Worm (Caenorhabditis elegans) whole organism, L3 larva: ENCODE results near the gene K06H7.1.
A peak's percentile ranks its signal among the peaks of the same experiment; 100 is the strongest.

Source experiments
- R02D3.7 ChIP-seq: fragments of 150-350 bp; optimal IDR thresholded peaks from 2 replicates; lab custom pipeline; 2014; ENCODE audit warnings: missing biosample characterization, missing genetic modification characterization
- ZK546.5 ChIP-seq: sonication (generic microtip); optimal IDR thresholded peaks from 2 replicates; lab custom pipeline; 2017; ENCODE audit warnings: missing biosample characterization, missing genetic modification characterization
- aly-2 ChIP-seq: fragments of 150-350 bp; optimal IDR thresholded peaks from 2 replicates; lab custom pipeline; 2014; ENCODE audit warnings: missing biosample characterization, missing genetic modification characterization
- ama-1 ChIP-seq: fragments of 150-350 bp; optimal IDR thresholded peaks from 2 replicates; lab custom pipeline; 2018
- ceh-16 ChIP-seq: sonication (generic microtip); optimal IDR thresholded peaks from 2 replicates; lab custom pipeline; 2017; ENCODE audit warnings: missing biosample characterization, missing genetic modification characterization
- ceh-28 ChIP-seq: fragments of 150-350 bp; optimal IDR thresholded peaks from 2 replicates; lab custom pipeline; 2014; ENCODE audit warnings: missing biosample characterization, missing genetic modification reagents, missing genetic modification characterization
- ceh-82 ChIP-seq: fragments of 150-350 bp; optimal IDR thresholded peaks from 2 replicates; lab custom pipeline; 2014; ENCODE audit warnings: missing biosample characterization, missing genetic modification characterization
- ceh-9 ChIP-seq: sonication (generic microtip); optimal IDR thresholded peaks from 2 replicates; lab custom pipeline; 2018; ENCODE audit warnings: missing biosample characterization, missing genetic modification characterization
- daf-12 ChIP-seq: fragments of 150-350 bp; optimal IDR thresholded peaks from 2 replicates; lab custom pipeline; 2014; ENCODE audit warnings: missing biosample characterization, missing genetic modification reagents, missing genetic modification characterization
- elt-1 ChIP-seq: fragments of 150-350 bp; optimal IDR thresholded peaks from 2 replicates; lab custom pipeline; 2014; ENCODE audit warnings: missing biosample characterization, missing genetic modification characterization
- elt-2 ChIP-seq: sonication (generic microtip); optimal IDR thresholded peaks from 2 replicates; lab custom pipeline; 2016; ENCODE audit warnings: missing genetic modification reagents, mild to moderate bottlenecking, missing genetic modification characterization, missing compliant biosample characterization
- elt-3 ChIP-seq, 3 experiments: fragments of 150-350 bp in 1 of 3; sonication (generic microtip) in 2 of 3; optimal IDR thresholded peaks; 2 replicates in 2 of 3; 4 replicates in 1 of 3; lab custom pipeline; 2014 to 2017; ENCODE audit warnings: missing biosample characterization in 3 of 3, missing genetic modification characterization in 3 of 3
- fkh-10 ChIP-seq: sonication (generic microtip); optimal IDR thresholded peaks from 2 replicates; lab custom pipeline; 2017; ENCODE audit warnings: missing biosample characterization, missing genetic modification reagents, missing genetic modification characterization
- fkh-2 ChIP-seq: fragments of 150-350 bp; optimal IDR thresholded peaks from 2 replicates; lab custom pipeline; 2014; ENCODE audit warnings: missing biosample characterization, missing genetic modification reagents, missing genetic modification characterization
- hmg-11 ChIP-seq: sonication (generic microtip); optimal IDR thresholded peaks from 2 replicates; lab custom pipeline; 2016; ENCODE audit warnings: missing genetic modification characterization, missing compliant biosample characterization
- jun-1 ChIP-seq: fragments of 150-350 bp; optimal IDR thresholded peaks from 2 replicates; lab custom pipeline; 2014; ENCODE audit warnings: missing biosample characterization, missing genetic modification reagents, missing genetic modification characterization
- lin-15B ChIP-seq: fragments of 150-350 bp; optimal IDR thresholded peaks from 2 replicates; lab custom pipeline; 2014; ENCODE audit warnings: missing biosample characterization, missing genetic modification characterization
- lin-39 ChIP-seq: fragments of 150-350 bp; optimal IDR thresholded peaks from 2 replicates; lab custom pipeline; 2018; ENCODE audit warnings: missing biosample characterization, missing genetic modification reagents, missing genetic modification characterization
- lsy-12 ChIP-seq: sonication (generic microtip); optimal IDR thresholded peaks from 2 replicates; lab custom pipeline; 2016; ENCODE audit warnings: mild to moderate bottlenecking, missing genetic modification characterization, missing compliant biosample characterization
- mdl-1 ChIP-seq: fragments of 150-350 bp; optimal IDR thresholded peaks from 2 replicates; lab custom pipeline; 2014; ENCODE audit warnings: missing biosample characterization, missing genetic modification characterization
- mml-1 ChIP-seq: fragments of 150-350 bp; sonication (generic microtip); optimal IDR thresholded peaks from 3 replicates; lab custom pipeline; 2014; ENCODE audit warnings: missing biosample characterization, missing genetic modification characterization
- nfya-1 ChIP-seq: sonication (generic microtip); optimal IDR thresholded peaks from 2 replicates; lab custom pipeline; 2017; ENCODE audit warnings: missing genetic modification characterization, mild to moderate bottlenecking, missing compliant biosample characterization, antibody characterized with exemption, moderate library complexity; ENCODE audit not compliant: insufficient read depth
- nhr-11 ChIP-seq: fragments of 150-350 bp; optimal IDR thresholded peaks from 2 replicates; lab custom pipeline; 2014; ENCODE audit warnings: missing biosample characterization, missing genetic modification characterization
- nhr-12 ChIP-seq: fragments of 150-350 bp; optimal IDR thresholded peaks from 2 replicates; lab custom pipeline; 2014; ENCODE audit warnings: missing biosample characterization, missing genetic modification characterization
- nhr-23 ChIP-seq: fragments of 150-350 bp; optimal IDR thresholded peaks from 2 replicates; lab custom pipeline; 2014; ENCODE audit warnings: missing biosample characterization, missing genetic modification reagents, missing genetic modification characterization
- nhr-237 ChIP-seq: fragments of 150-350 bp; optimal IDR thresholded peaks from 2 replicates; lab custom pipeline; 2014; ENCODE audit warnings: missing biosample characterization, missing genetic modification characterization
- nhr-25 ChIP-seq: sonication (generic microtip); optimal IDR thresholded peaks from 2 replicates; lab custom pipeline; 2017; ENCODE audit warnings: missing biosample characterization, missing genetic modification characterization
- nhr-28 ChIP-seq: fragments of 150-350 bp; optimal IDR thresholded peaks from 2 replicates; lab custom pipeline; 2014; ENCODE audit warnings: missing biosample characterization, missing genetic modification characterization
- nhr-43 ChIP-seq: sonication (generic microtip); optimal IDR thresholded peaks from 2 replicates; lab custom pipeline; 2016; ENCODE audit warnings: mild to moderate bottlenecking, missing genetic modification characterization, missing compliant biosample characterization; ENCODE audit not compliant: poor library complexity, severe bottlenecking
- nhr-67 ChIP-seq: fragments of 150-350 bp; optimal IDR thresholded peaks from 2 replicates; lab custom pipeline; 2014; ENCODE audit warnings: missing biosample characterization, missing genetic modification characterization
- nhr-76 ChIP-seq: fragments of 150-350 bp; sonication (generic microtip); optimal IDR thresholded peaks from 5 replicates; lab custom pipeline; 2014; ENCODE audit warnings: missing biosample characterization, missing genetic modification characterization
- nhr-77 ChIP-seq: fragments of 150-350 bp; optimal IDR thresholded peaks from 2 replicates; lab custom pipeline; 2014; ENCODE audit warnings: missing biosample characterization, missing genetic modification characterization
- pha-4 ChIP-seq: fragments of 150-350 bp; optimal IDR thresholded peaks from 2 replicates; lab custom pipeline; 2014; ENCODE audit warnings: missing biosample characterization, missing genetic modification reagents, missing genetic modification characterization
- pqm-1 ChIP-seq: fragments of 150-350 bp; optimal IDR thresholded peaks from 2 replicates; lab custom pipeline; 2017; ENCODE audit warnings: missing biosample characterization, missing genetic modification characterization, inconsistent platforms
- sea-2 ChIP-seq: fragments of 150-350 bp; sonication (generic microtip); optimal IDR thresholded peaks from 4 replicates; lab custom pipeline; 2014; ENCODE audit warnings: missing biosample characterization, missing genetic modification reagents, missing genetic modification characterization
- skn-1 ChIP-seq: fragments of 150-350 bp; optimal IDR thresholded peaks from 2 replicates; lab custom pipeline; 2014; ENCODE audit warnings: missing biosample characterization, missing genetic modification characterization
- snpc-4 ChIP-seq: fragments of 150-350 bp; optimal IDR thresholded peaks from 2 replicates; lab custom pipeline; 2014; ENCODE audit warnings: missing biosample characterization, missing genetic modification characterization
- unc-39 ChIP-seq: sonication (generic microtip); optimal IDR thresholded peaks from 4 replicates; lab custom pipeline; 2017; ENCODE audit warnings: missing biosample characterization, missing genetic modification characterization
- unc-62 ChIP-seq: fragments of 150-350 bp; sonication (generic microtip); optimal IDR thresholded peaks from 4 replicates; lab custom pipeline; 2014; ENCODE audit warnings: missing biosample characterization, missing genetic modification reagents, missing genetic modification characterization
- zag-1 ChIP-seq: fragments of 150-350 bp; optimal IDR thresholded peaks from 2 replicates; lab custom pipeline; 2014; ENCODE audit warnings: missing biosample characterization, missing genetic modification characterization
- ztf-11 ChIP-seq: fragments of 150-350 bp; optimal IDR thresholded peaks from 2 replicates; lab custom pipeline; 2014; ENCODE audit warnings: missing biosample characterization, missing genetic modification characterization
- ztf-4 ChIP-seq: fragments of 150-350 bp; optimal IDR thresholded peaks from 2 replicates; lab custom pipeline; 2014; ENCODE audit warnings: missing biosample characterization, missing genetic modification characterization

K06H7.1 gene

ce11 chrIII:8111347-8111746 lies 12.2 kb downstream of the K06H7.1 start:
- TF ChIP-seq nhr-43 (tag; lab: Kevin White, UChicago) (peak; percentile 36), elt-3 (tag; optimal IDR thresholded peaks at IDR 0.05; lab: Kevin White, UChicago) (no peak)

- TF ChIP-seq nhr-23 (tag; lab: Kevin White, UChicago) (no peak), lsy-12 (tag; lab: Kevin White, UChicago) (no peak), pqm-1 (no peak), elt-1 (tag; lab: Kevin White, UChicago) (no peak), pha-4 (tag; lab: Kevin White, UChicago) (no peak)
Observed at ce11 chrIII:8115877-8116276, 16.8 kb downstream of the K06H7.1 start.

ce11 chrIII:8117155-8117554 lies 18.0 kb downstream of the K06H7.1 start:
- TF ChIP-seq ama-1 (lab: Kevin White, UChicago) (no peak), zag-1 (tag; lab: Kevin White, UChicago) (no peak), nhr-12 (tag; lab: Kevin White, UChicago) (no peak), nhr-237 (tag; lab: Kevin White, UChicago) (no peak), ZK546.5 (tag; lab: Kevin White, UChicago) (no peak), unc-62 (GFP tag; lab: Kevin White, UChicago) (no peak), unc-39 (tag; lab: Kevin White, UChicago) (no peak)

ce11 chrIII:8121132-8121531 lies 22.0 kb downstream of the K06H7.1 start, which contains the start of gene gei-8:
TSS of gene gei-8 (minus strand) at chrIII:8121232.
- no peak for TF ChIP-seq elt-3 (tag; optimal IDR thresholded peaks at IDR 0.05; lab: Kevin White, UChicago)
- no peak for TF ChIP-seq nhr-76
- no peak for TF ChIP-seq mdl-1 (tag; lab: Kevin White, UChicago)
- no peak for TF ChIP-seq elt-2 (tag; lab: Kevin White, UChicago)

- no peak for TF ChIP-seq skn-1 (tag; lab: Kevin White, UChicago)
- no peak for TF ChIP-seq pqm-1
- TF ChIP-seq snpc-4 (tag; lab: Kevin White, UChicago): no peak
Observed at ce11 chrIII:8121923-8122322, 22.8 kb downstream of the K06H7.1 start.

- no peak for TF ChIP-seq fkh-2 (tag; lab: Kevin White, UChicago)
- peak; percentile 38 for TF ChIP-seq snpc-4 (tag; lab: Kevin White, UChicago)
- TF ChIP-seq nhr-67: no peak
- TF ChIP-seq lin-39: peak; percentile 20
- TF ChIP-seq skn-1 (tag; lab: Kevin White, UChicago): peak; percentile 65
- TF ChIP-seq jun-1 (tag; lab: Kevin White, UChicago): peak; percentile 50
- TF ChIP-seq unc-62 (GFP tag; lab: Kevin White, UChicago): no peak
- TF ChIP-seq nhr-23 (tag; lab: Kevin White, UChicago): peak; percentile 86
- no peak for TF ChIP-seq sea-2 (GFP tag; lab: Kevin White, UChicago)
- TF ChIP-seq nhr-11 (tag; lab: Kevin White, UChicago): no peak
- TF ChIP-seq ceh-9 (tag; lab: Kevin White, UChicago): no peak
- no peak for TF ChIP-seq nhr-28 (tag; lab: Kevin White, UChicago)
- no peak for TF ChIP-seq nhr-76
- no peak for TF ChIP-seq ztf-11 (tag; lab: Kevin White, UChicago)
- TF ChIP-seq nhr-77 (tag; lab: Kevin White, UChicago): no peak
- TF ChIP-seq mml-1 (tag; lab: Kevin White, UChicago): no peak
- TF ChIP-seq nhr-12 (tag; lab: Kevin White, UChicago): no peak
- no peak for TF ChIP-seq nhr-43 (tag; lab: Kevin White, UChicago)
- TF ChIP-seq nhr-25 (tag; lab: Kevin White, UChicago): peak; percentile 25
- TF ChIP-seq lin-15B: peak; percentile 37
- no peak for TF ChIP-seq ceh-82
- no peak for TF ChIP-seq zag-1 (tag; lab: Kevin White, UChicago)
- peak; percentile 11 for TF ChIP-seq hmg-11 (tag; lab: Kevin White, UChicago)
- no peak for TF ChIP-seq daf-12 (tag; lab: Kevin White, UChicago)
- peak; percentile 67 for TF ChIP-seq fkh-10 (GFP tag; lab: Kevin White, UChicago)
- TF ChIP-seq R02D3.7 (tag; lab: Kevin White, UChicago): no peak
- TF ChIP-seq ama-1 (lab: Kevin White, UChicago): no peak
- peak; percentile 21 for TF ChIP-seq elt-1 (tag; lab: Kevin White, UChicago)
- TF ChIP-seq aly-2: no peak
- no peak for TF ChIP-seq lsy-12 (tag; lab: Kevin White, UChicago)
- TF ChIP-seq elt-3 (tag; optimal IDR thresholded peaks at IDR 0.05; lab: Kevin White, UChicago): no peak
- TF ChIP-seq ceh-16 (tag; lab: Kevin White, UChicago): no peak
- TF ChIP-seq nfya-1 (tag; lab: Kevin White, UChicago): peak; percentile 91
- TF ChIP-seq ceh-28: peak; percentile 41
- TF ChIP-seq pqm-1: peak; percentile 60
- no peak for TF ChIP-seq nhr-237 (tag; lab: Kevin White, UChicago)
- no peak for TF ChIP-seq ztf-4 (tag; lab: Kevin White, UChicago)
Observed at ce11 chrIII:8124323-8124722, 25.2 kb downstream of the K06H7.1 start.
